Fruit fly (Drosophila melanogaster) whole organism, wandering third instar larva: ENCODE data around the gene na.

Experiments
- Abd-B ChIP-seq: fragments of >200 bp; optimal IDR thresholded peaks from 2 replicates; lab custom pipeline; 2017; ENCODE audit warnings: missing biosample characterization, missing genetic modification characterization
- CG32264 ChIP-seq: fragments of 200-800 bp; sonication (Bioruptor generic); optimal IDR thresholded peaks from 2 replicates; lab custom pipeline; 2016; ENCODE audit warnings: missing biosample characterization, missing genetic modification characterization
- CG9705 ChIP-seq: fragments of 200-800 bp; sonication (Bioruptor generic); optimal IDR thresholded peaks from 2 replicates; lab custom pipeline; 2018; ENCODE audit warnings: missing biosample characterization, mild to moderate bottlenecking, missing genetic modification characterization
- CrebA ChIP-seq: fragments of 200-800 bp; sonication (Bioruptor generic); optimal IDR thresholded peaks from 2 replicates; lab custom pipeline; 2016; ENCODE audit warnings: missing biosample characterization, mild to moderate bottlenecking, missing genetic modification characterization, borderline replicate concordance
- Dfd ChIP-seq: fragments of >200 bp; optimal IDR thresholded peaks from 2 replicates; lab custom pipeline; 2017; ENCODE audit warnings: missing biosample characterization, missing genetic modification characterization
- Dif ChIP-seq: fragments of 200-275, 200-300 bp; sonication (Bioruptor generic); optimal IDR thresholded peaks from 2 replicates; lab custom pipeline; 2018; ENCODE audit warnings: missing biosample characterization, missing genetic modification characterization; ENCODE audit not compliant: partially characterized antibody
- GATAd ChIP-seq: sonication (Bioruptor generic); optimal IDR thresholded peaks from 2 replicates; lab custom pipeline; 2016; ENCODE audit warnings: missing biosample characterization, missing genetic modification characterization
- HLH106 ChIP-seq: fragments of 200-800 bp; optimal IDR thresholded peaks from 3 replicates; lab custom pipeline; 2019; ENCODE audit warnings: missing biosample characterization, mild to moderate bottlenecking, missing genetic modification characterization, moderate library complexity
- Hnf4 ChIP-seq: fragments of 200-800 bp; sonication (Bioruptor generic); optimal IDR thresholded peaks from 2 replicates; lab custom pipeline; 2016; ENCODE audit warnings: missing biosample characterization, mild to moderate bottlenecking, missing genetic modification characterization
- Hr78 ChIP-seq: fragments of >200 bp; optimal IDR thresholded peaks from 2 replicates; lab custom pipeline; 2017; ENCODE audit warnings: missing biosample characterization, missing genetic modification characterization
- Hr83 ChIP-seq: fragments of 200-300 bp; sonication (Bioruptor generic); optimal IDR thresholded peaks from 2 replicates; lab custom pipeline; 2016; ENCODE audit warnings: missing biosample characterization, mild to moderate bottlenecking, missing genetic modification characterization, moderate library complexity; ENCODE audit not compliant: poor library complexity, severe bottlenecking
- Jra ChIP-seq: sonication (Bioruptor generic); optimal IDR thresholded peaks from 2 replicates; lab custom pipeline; 2016; ENCODE audit warnings: missing biosample characterization, missing genetic modification characterization
- Mio ChIP-seq: sonication (Bioruptor generic); optimal IDR thresholded peaks from 2 replicates; lab custom pipeline; 2016; ENCODE audit warnings: missing biosample characterization, missing genetic modification characterization
- Myc ChIP-seq: fragments of >200 bp; optimal IDR thresholded peaks from 2 replicates; lab custom pipeline; 2017
- N ChIP-seq: fragments of >200 bp; optimal IDR thresholded peaks from 2 replicates; lab custom pipeline; 2018; ENCODE audit warnings: missing biosample characterization, missing external identifiers, missing genetic modification characterization
- OdsH ChIP-seq: fragments of 200-800 bp; sonication (Bioruptor generic); optimal IDR thresholded peaks from 2 replicates; lab custom pipeline; 2016; ENCODE audit warnings: missing biosample characterization, mild to moderate bottlenecking, missing genetic modification characterization
- Rel ChIP-seq, 2 experiments: fragments of 200-800 bp; sonication (Bioruptor generic) in 1 of 2; optimal IDR thresholded peaks; 2 replicates in 1 of 2; 3 replicates in 1 of 2; lab custom pipeline; 2016 to 2019; ENCODE audit warnings: mild to moderate bottlenecking in 2 of 2, missing biosample characterization in 2 of 2, missing genetic modification characterization in 2 of 2, moderate library complexity in 1 of 2
- Sp1 ChIP-seq: fragments of 200-800 bp; sonication (Bioruptor generic); optimal IDR thresholded peaks from 3 replicates; lab custom pipeline; 2019; ENCODE audit warnings: missing biosample characterization, mild to moderate bottlenecking, missing genetic modification characterization, moderate library complexity
- Vsx2 ChIP-seq: fragments of 200-300, 225-300 bp; sonication (Bioruptor generic); optimal IDR thresholded peaks from 2 replicates; lab custom pipeline; 2018; ENCODE audit warnings: missing biosample characterization, missing genetic modification characterization; ENCODE audit not compliant: partially characterized antibody
- br ChIP-seq: fragments of 200-800 bp; sonication (Bioruptor generic); optimal IDR thresholded peaks from 2 replicates; lab custom pipeline; 2016; ENCODE audit warnings: missing biosample characterization, missing genetic modification characterization
- brk ChIP-seq: fragments of 200-800 bp; sonication (Bioruptor generic); optimal IDR thresholded peaks from 2 replicates; lab custom pipeline; 2016; ENCODE audit warnings: missing biosample characterization, mild to moderate bottlenecking, missing genetic modification characterization
- dl ChIP-seq, 2 experiments: fragments of 175-275, 200-275 bp in 1 of 2; fragments of 200-275 bp in 1 of 2; sonication (Bioruptor generic); optimal IDR thresholded peaks; lab custom pipeline; 2018; ENCODE audit warnings: mild to moderate bottlenecking in 2 of 2, missing biosample characterization in 2 of 2, missing genetic modification characterization in 2 of 2, moderate library complexity in 2 of 2; ENCODE audit not compliant: partially characterized antibody in 2 of 2, insufficient read depth in 1 of 2
- dmrt93B ChIP-seq: fragments of 200-800 bp; sonication (Bioruptor generic); optimal IDR thresholded peaks from 2 replicates; lab custom pipeline; 2018; ENCODE audit warnings: missing biosample characterization, mild to moderate bottlenecking, missing genetic modification characterization
- dsf ChIP-seq: sonication (Bioruptor generic); optimal IDR thresholded peaks from 2 replicates; lab custom pipeline; 2016; ENCODE audit warnings: missing biosample characterization, missing genetic modification characterization, borderline replicate concordance
- ey ChIP-seq: fragments of 200-800 bp; sonication (Bioruptor generic); optimal IDR thresholded peaks from 2 replicates; lab custom pipeline; 2016; ENCODE audit warnings: missing biosample characterization, missing genetic modification characterization
- foxo ChIP-seq, 2 experiments: fragments of 200-800 bp; sonication (Bioruptor generic); optimal IDR thresholded peaks; 2 replicates in 1 of 2; 3 replicates in 1 of 2; lab custom pipeline; 2016 to 2017; ENCODE audit warnings: missing biosample characterization in 2 of 2, missing genetic modification characterization in 2 of 2
- fru ChIP-seq: fragments of 200-800 bp; sonication (Bioruptor generic); optimal IDR thresholded peaks from 3 replicates; lab custom pipeline; 2016; ENCODE audit warnings: missing biosample characterization, mild to moderate bottlenecking, missing genetic modification characterization
- h ChIP-seq: fragments of 200-800 bp; sonication (Bioruptor generic); optimal IDR thresholded peaks from 3 replicates; lab custom pipeline; 2016; ENCODE audit warnings: missing biosample characterization, mild to moderate bottlenecking, missing genetic modification characterization
- jim ChIP-seq: fragments of 175-275, 200-325 bp; sonication (Bioruptor generic); optimal IDR thresholded peaks from 2 replicates; lab custom pipeline; 2016; ENCODE audit warnings: missing biosample characterization, mild to moderate bottlenecking, missing genetic modification characterization
- lola ChIP-seq: fragments of >200 bp; optimal IDR thresholded peaks from 2 replicates; lab custom pipeline; 2017; ENCODE audit warnings: missing biosample characterization, missing genetic modification characterization
- pan ChIP-seq: fragments of >200 bp; optimal IDR thresholded peaks from 2 replicates; lab custom pipeline; 2017
- psq ChIP-seq: fragments of 200-800 bp; sonication (Bioruptor generic); optimal IDR thresholded peaks from 3 replicates; lab custom pipeline; 2017; ENCODE audit warnings: missing biosample characterization, mild to moderate bottlenecking, missing genetic modification characterization, moderate library complexity
- rgr ChIP-seq: fragments of 200-800 bp; sonication (Bioruptor generic); optimal IDR thresholded peaks from 3 replicates; lab custom pipeline; 2016; ENCODE audit warnings: missing biosample characterization, mild to moderate bottlenecking, missing genetic modification characterization
- sage ChIP-seq: fragments of 200-800 bp; sonication (Bioruptor generic); optimal IDR thresholded peaks from 2 replicates; lab custom pipeline; 2016; ENCODE audit warnings: missing biosample characterization, mild to moderate bottlenecking, missing genetic modification characterization
- sv ChIP-seq: fragments of 200-800 bp; sonication (Bioruptor generic); optimal IDR thresholded peaks from 3 replicates; lab custom pipeline; 2016; ENCODE audit warnings: missing biosample characterization, missing genetic modification characterization
- tai ChIP-seq: sonication (Bioruptor generic); optimal IDR thresholded peaks from 2 replicates; lab custom pipeline; 2016; ENCODE audit warnings: missing biosample characterization, missing genetic modification characterization
- usp ChIP-seq: fragments of >200 bp; optimal IDR thresholded peaks from 2 replicates; lab custom pipeline; 2017; ENCODE audit warnings: missing biosample characterization, missing genetic modification characterization
- woc ChIP-seq: sonication (Bioruptor generic); optimal IDR thresholded peaks from 2 replicates; lab custom pipeline; 2016; ENCODE audit warnings: missing biosample characterization, mild to moderate bottlenecking, missing genetic modification characterization

The na gene

dm6 chrX:14266075-14266474 lies at the start of gene na, which contains the start of gene CG13404:
TSS of gene na (plus strand) at chrX:14266367.
TSS of gene CG13404 (minus strand) at chrX:14266250.
- TF ChIP-seq rgr (GFP tag; lab: Kevin White, UChicago) (no peak), h (GFP tag; lab: Kevin White, UChicago) (no peak), Dif (GFP tag; lab: Kevin White, UChicago) (no peak), GATAd (GFP tag; lab: Kevin White, UChicago) (no peak), Mio (GFP tag; lab: Kevin White, UChicago) (no peak)

- TF ChIP-seq usp (GFP tag; lab: Kevin White, UChicago): no peak
- TF ChIP-seq sv (GFP tag; lab: Kevin White, UChicago): no peak
- TF ChIP-seq br (GFP tag; lab: Kevin White, UChicago): no peak
- no peak for TF ChIP-seq Abd-B (GFP tag; lab: Kevin White, UChicago)
- TF ChIP-seq brk (GFP tag; lab: Kevin White, UChicago): no peak
- TF ChIP-seq rgr (GFP tag; lab: Kevin White, UChicago): no peak
- TF ChIP-seq Hnf4 (GFP tag; lab: Kevin White, UChicago): no peak
- TF ChIP-seq lola (GFP tag; lab: Kevin White, UChicago): no peak
- no peak for TF ChIP-seq jim (GFP tag; lab: Kevin White, UChicago)
Measured at dm6 chrX:14216844-14217243, 49.3 kb upstream of the na start.

dm6 chrX:14218045-14218483 lies 48.1 kb upstream of the na start:
- TF ChIP-seq Hr78 (no peak), ey (GFP tag; lab: Kevin White, UChicago) (peak; percentile 93), br (GFP tag; lab: Kevin White, UChicago) (peak; percentile 94), CG9705 (peak; percentile 92), Vsx2 (GFP tag; lab: Kevin White, UChicago) (no peak), dl (GFP tag; optimal IDR thresholded peaks at IDR 0.05; lab: Kevin White, UChicago; ENCODE audit: insufficient read depth in 1 of 2, partially characterized antibody in 2 of 2) (no peak), Dif (GFP tag; lab: Kevin White, UChicago) (peak; percentile 50), tai (GFP tag; lab: Kevin White, UChicago) (no peak), jim (GFP tag; lab: Kevin White, UChicago) (no peak), sage (peak; percentile 95), pan (no peak), foxo (GFP tag; optimal IDR thresholded peaks at IDR 0.05; lab: Kevin White, UChicago) (peak; percentile 32 to 98), rgr (GFP tag; lab: Kevin White, UChicago) (peak; percentile 97), GATAd (GFP tag; lab: Kevin White, UChicago) (peak; percentile 54), Mio (GFP tag; lab: Kevin White, UChicago) (no peak), usp (GFP tag; lab: Kevin White, UChicago) (no peak), Hnf4 (GFP tag; lab: Kevin White, UChicago) (peak; percentile 95), CG32264 (GFP tag; lab: Kevin White, UChicago) (peak; percentile 79), Jra (GFP tag; lab: Kevin White, UChicago) (peak; percentile 89), lola (GFP tag; lab: Kevin White, UChicago) (no peak), fru (GFP tag; lab: Kevin White, UChicago) (peak; percentile 97), dmrt93B (GFP tag; lab: Kevin White, UChicago) (peak; percentile 93), CrebA (peak; percentile 92), sv (GFP tag; lab: Kevin White, UChicago) (peak; percentile 79), Rel (GFP tag; optimal IDR thresholded peaks at IDR 0.05; lab: Kevin White, UChicago) (peak; percentile 75), Rel (tag; optimal IDR thresholded peaks at IDR 0.05; lab: Kevin White, UChicago) (peak; percentile 84), Abd-B (GFP tag; lab: Kevin White, UChicago) (no peak), HLH106 (tag; lab: Kevin White, UChicago) (peak; percentile 98), N (GFP tag; lab: Kevin White, UChicago) (no peak), h (GFP tag; lab: Kevin White, UChicago) (peak; percentile 98), Hr83 (no peak), psq (peak; percentile 94), Sp1 (GFP tag; lab: Kevin White, UChicago) (peak; percentile 98), Dfd (peak; percentile 94), Myc (no peak), OdsH (GFP tag; lab: Kevin White, UChicago) (peak; percentile 97), brk (GFP tag; lab: Kevin White, UChicago) (peak; percentile 92), woc (GFP tag; lab: Kevin White, UChicago) (peak; percentile 90), dsf (GFP tag; lab: Kevin White, UChicago) (peak; percentile 70)
